Worm (Caenorhabditis elegans) whole organism, L1 larva: ENCODE results near the gene Y57G11C.46.

Experiments used
- ama-1 ChIP-seq: fragments of 150-350 bp; optimal IDR thresholded peaks from 2 replicates; lab custom pipeline; 2014
- ceh-82 ChIP-seq, 3 experiments: fragments of 150-350 bp in 1 of 3; sonication (generic microtip) in 2 of 3; optimal IDR thresholded peaks; 2 replicates each; lab custom pipeline; 2014 to 2017; ENCODE audit warnings: missing biosample characterization in 3 of 3, missing genetic modification characterization in 3 of 3
- egl-27 ChIP-seq, 2 experiments: fragments of 150-350 bp in 1 of 2; sonication (generic microtip); optimal IDR thresholded peaks; 3 replicates each; lab custom pipeline; 2017 to 2018; ENCODE audit warnings: missing biosample characterization in 2 of 2, missing genetic modification characterization in 2 of 2, missing genetic modification reagents in 2 of 2
- hpl-2 ChIP-seq: fragments of 150-350 bp; optimal IDR thresholded peaks from 2 replicates; lab custom pipeline; 2014; ENCODE audit warnings: missing biosample characterization, missing genetic modification reagents, missing genetic modification characterization
- mep-1 ChIP-seq: fragments of 150-350 bp; optimal IDR thresholded peaks from 2 replicates; lab custom pipeline; 2014; ENCODE audit warnings: missing biosample characterization, missing genetic modification characterization
- rnt-1 ChIP-seq: sonication (generic microtip); optimal IDR thresholded peaks from 2 replicates; lab custom pipeline; 2016; ENCODE audit warnings: mild to moderate bottlenecking, missing genetic modification characterization, moderate library complexity, missing compliant biosample characterization
- sptf-1 ChIP-seq: fragments of 150-350 bp; optimal IDR thresholded peaks from 2 replicates; lab custom pipeline; 2014; ENCODE audit warnings: missing biosample characterization, missing genetic modification characterization
- zag-1 ChIP-seq: fragments of 150-350 bp; optimal IDR thresholded peaks from 2 replicates; lab custom pipeline; 2014; ENCODE audit warnings: missing biosample characterization, missing genetic modification characterization

ce11 chrIV:14792602-14793232 lies 23.5 kb downstream of the Y57G11C.46 start, which contains the start of gene gdi-1:
- TF ChIP-seq mep-1, result no peak
- TF ChIP-seq sptf-1, result no peak
- no peak for TF ChIP-seq ama-1 (lab: Kevin White, UChicago)
- TF ChIP-seq egl-27 (tag; optimal IDR thresholded peaks at IDR 0.05; lab: Kevin White, UChicago), result no peak
- no peak for TF ChIP-seq zag-1
- no peak for TF ChIP-seq rnt-1 (tag; lab: Kevin White, UChicago)
- no peak for TF ChIP-seq ceh-82 (tag; optimal IDR thresholded peaks at IDR 0.05; lab: Kevin White, UChicago)
- no peak for TF ChIP-seq hpl-2 (GFP tag; lab: Kevin White, UChicago)
